Worm (Caenorhabditis elegans) whole organism, young adult: ENCODE results near the gene hsp-43.

ENCODE experiments used
- B0261.1 ChIP-seq: sonication (generic microtip); optimal IDR thresholded peaks from 2 replicates; lab custom pipeline; 2016; ENCODE audit warnings: mild to moderate bottlenecking, missing genetic modification characterization, moderate library complexity, missing compliant biosample characterization
- B0336.3 ChIP-seq: fragments of 200-800 bp; sonication (Bioruptor generic); IDR thresholded peaks from 2 replicates; pipeline ENCODE4 v1.3.6; 2022; ENCODE audit warnings: missing genetic modification characterization, missing compliant biosample characterization
- C17E4.6 ChIP-seq: fragments of 200-800 bp; sonication (Bioruptor generic); IDR thresholded peaks from 2 replicates; pipeline ENCODE4 v1.3.6; 2022; ENCODE audit warnings: missing genetic modification reagents, missing genetic modification characterization, missing compliant biosample characterization
- F10E7.11 ChIP-seq: sonication (generic microtip); optimal IDR thresholded peaks from 2 replicates; lab custom pipeline; 2017; ENCODE audit warnings: mild to moderate bottlenecking, missing genetic modification characterization, moderate library complexity, missing compliant biosample characterization
- F23B12.7 ChIP-seq: sonication (generic microtip); optimal IDR thresholded peaks from 2 replicates; lab custom pipeline; 2017; ENCODE audit warnings: missing genetic modification characterization, mild to moderate bottlenecking, missing compliant biosample characterization, antibody characterized with exemption, moderate library complexity; ENCODE audit not compliant: insufficient read depth
- F39B2.1 ChIP-seq: fragments of 200-800 bp; sonication (Bioruptor generic); IDR thresholded peaks from 2 replicates; pipeline ENCODE4 v1.3.6; 2022; ENCODE audit warnings: missing genetic modification reagents, missing genetic modification characterization, missing compliant biosample characterization
- F57A8.1 ChIP-seq: fragments of 200-800 bp; sonication (Bioruptor generic); optimal IDR thresholded peaks from 2 replicates; lab custom pipeline; 2018; ENCODE audit warnings: mild to moderate bottlenecking, missing genetic modification characterization, moderate library complexity, missing compliant biosample characterization
- K11D2.4 ChIP-seq: fragments of 200-800 bp; sonication (Bioruptor generic); IDR thresholded peaks from 2 replicates; pipeline ENCODE4 v1.3.6; 2022; ENCODE audit warnings: missing genetic modification reagents, missing genetic modification characterization, missing compliant biosample characterization
- T07F8.4 ChIP-seq: sonication (generic microtip); optimal IDR thresholded peaks from 2 replicates; lab custom pipeline; 2016; ENCODE audit warnings: mild to moderate bottlenecking, missing genetic modification characterization, moderate library complexity, missing compliant biosample characterization
- Y53F4B.3 ChIP-seq: fragments of 200-800 bp; sonication (Bioruptor generic); IDR thresholded peaks from 2 replicates; pipeline ENCODE4 v1.3.6; 2022; ENCODE audit warnings: missing genetic modification reagents, missing genetic modification characterization, missing compliant biosample characterization
- Y56A3A.18 ChIP-seq: fragments of 200-800 bp; sonication (Bioruptor generic); IDR thresholded peaks from 2 replicates; pipeline ENCODE4 v1.3.6; 2022; ENCODE audit warnings: missing genetic modification reagents, missing genetic modification characterization, missing compliant biosample characterization
- Y67H2A.10 ChIP-seq: fragments of 200-800 bp; sonication (Bioruptor generic); conservative IDR thresholded peaks from 2 replicates; pipeline ENCODE4 v1.3.6; 2022; ENCODE audit warnings: missing genetic modification reagents, missing genetic modification characterization, missing compliant biosample characterization
- Y95B8A.8 ChIP-seq: fragments of 200-800 bp; sonication (Bioruptor generic); IDR thresholded peaks from 2 replicates; pipeline ENCODE4 v1.3.6; 2022; ENCODE audit warnings: missing genetic modification reagents, missing genetic modification characterization, missing compliant biosample characterization
- ama-1 ChIP-seq, 3 experiments: fragments of 150-350 bp in 1 of 3; sonication (generic microtip) in 2 of 3; optimal IDR thresholded peaks; 2 replicates each; lab custom pipeline; 2014 to 2018; ENCODE audit warnings: missing biosample characterization in 2 of 3, missing genetic modification characterization in 2 of 3, missing genetic modification reagents in 2 of 3
- aptf-3 ChIP-seq: fragments of 200-800 bp; sonication (Bioruptor generic); IDR thresholded peaks from 2 replicates; pipeline ENCODE4 v1.3.6; 2022; ENCODE audit warnings: missing genetic modification characterization, missing compliant biosample characterization
- attf-5 ChIP-seq: fragments of 200-800 bp; sonication (Bioruptor generic); optimal IDR thresholded peaks from 2 replicates; lab custom pipeline; 2018; ENCODE audit warnings: mild to moderate bottlenecking, missing genetic modification characterization, missing compliant biosample characterization
- bed-1 ChIP-seq: fragments of 200-800 bp; sonication (Bioruptor generic); IDR thresholded peaks from 2 replicates; pipeline ENCODE4 v1.3.6; 2022; ENCODE audit warnings: missing genetic modification reagents, missing genetic modification characterization, missing compliant biosample characterization
- bed-2 ChIP-seq: fragments of 200-800 bp; sonication (Bioruptor generic); IDR thresholded peaks from 2 replicates; pipeline ENCODE4 v1.3.6; 2022; ENCODE audit warnings: missing genetic modification reagents, missing genetic modification characterization, missing compliant biosample characterization
- cebp-1 ChIP-seq, 2 experiments: fragments of 200-800 bp in 1 of 2; sonication (Bioruptor generic) in 1 of 2; sonication (generic microtip) in 1 of 2; IDR thresholded peaks in 1 of 2; optimal IDR thresholded peaks in 1 of 2; 2 replicates each; pipeline versions ENCODE4 v1.3.6 to Lab custom; 2017 to 2022; ENCODE audit warnings: missing compliant biosample characterization in 2 of 2, missing genetic modification characterization in 2 of 2, mild to moderate bottlenecking in 1 of 2, missing genetic modification reagents in 1 of 2, moderate library complexity in 1 of 2
- chd-7 ChIP-seq: sonication (generic microtip); optimal IDR thresholded peaks from 2 replicates; lab custom pipeline; 2016; ENCODE audit warnings: mild to moderate bottlenecking, missing genetic modification characterization, moderate library complexity, missing compliant biosample characterization
- die-1 ChIP-seq: sonication (generic microtip); optimal IDR thresholded peaks from 2 replicates; lab custom pipeline; 2016; ENCODE audit warnings: missing genotype, mild to moderate bottlenecking, missing genetic modification characterization, missing compliant biosample characterization
- dpff-1 ChIP-seq: sonication (generic microtip); optimal IDR thresholded peaks from 2 replicates; lab custom pipeline; 2017; ENCODE audit warnings: mild to moderate bottlenecking, missing genetic modification characterization, missing compliant biosample characterization
- efl-1 ChIP-seq: fragments of 150-350 bp; optimal IDR thresholded peaks from 2 replicates; lab custom pipeline; 2014; ENCODE audit warnings: missing biosample characterization, missing genetic modification reagents, missing genetic modification characterization
- egl-44 ChIP-seq: fragments of 200-800 bp; sonication (Bioruptor generic); IDR thresholded peaks from 2 replicates; pipeline ENCODE4 v1.3.6; 2022; ENCODE audit warnings: missing genetic modification reagents, missing genetic modification characterization, missing compliant biosample characterization
- egrh-3 ChIP-seq: fragments of 200-800 bp; sonication (Bioruptor generic); IDR thresholded peaks from 2 replicates; pipeline ENCODE4 v1.3.6; 2022; ENCODE audit warnings: missing genetic modification reagents, missing genetic modification characterization, missing compliant biosample characterization
- ets-4 ChIP-seq: fragments of 200-800 bp; sonication (Bioruptor generic); optimal IDR thresholded peaks from 2 replicates; lab custom pipeline; 2018; ENCODE audit warnings: mild to moderate bottlenecking, missing genetic modification characterization, missing compliant biosample characterization
- gei-17 ChIP-seq: fragments of 200-800 bp; sonication (Bioruptor generic); optimal IDR thresholded peaks from 2 replicates; lab custom pipeline; 2018; ENCODE audit warnings: mild to moderate bottlenecking, missing genetic modification characterization, missing compliant biosample characterization
- him-1 ChIP-seq: sonication (generic microtip); optimal IDR thresholded peaks from 2 replicates; lab custom pipeline; 2016; ENCODE audit warnings: missing genotype, missing genetic modification reagents, missing genetic modification characterization, missing compliant biosample characterization
- hmg-1.2 ChIP-seq: fragments of 200-800 bp; sonication (Bioruptor generic); IDR thresholded peaks from 2 replicates; pipeline ENCODE4 v1.3.6; 2022; ENCODE audit warnings: missing genetic modification reagents, missing genetic modification characterization, missing compliant biosample characterization
- hmg-20 ChIP-seq: fragments of 200-800 bp; sonication (Bioruptor generic); IDR thresholded peaks from 2 replicates; pipeline ENCODE4 v1.3.6; 2022; ENCODE audit warnings: missing genetic modification reagents, missing genetic modification characterization, missing compliant biosample characterization
- let-526 ChIP-seq: fragments of 200-800 bp; sonication (Bioruptor generic); IDR thresholded peaks from 2 replicates; pipeline ENCODE4 v1.3.6; 2022; ENCODE audit warnings: missing genetic modification reagents, missing genetic modification characterization, missing compliant biosample characterization
- lin-35 ChIP-seq, 3 experiments: fragments of 150-350 bp in 2 of 3; sonication (generic microtip) in 1 of 3; optimal IDR thresholded peaks; 2 replicates each; lab custom pipeline; 2014 to 2018; ENCODE audit warnings: missing biosample characterization in 3 of 3, missing genetic modification characterization in 3 of 3, missing genetic modification reagents in 3 of 3
- lin-40 ChIP-seq: sonication (generic microtip); optimal IDR thresholded peaks from 2 replicates; lab custom pipeline; 2016; ENCODE audit warnings: missing genetic modification characterization, mild to moderate bottlenecking, missing compliant biosample characterization, missing genotype, missing genetic modification reagents
- mcd-1 ChIP-seq: fragments of 200-800 bp; sonication (Bioruptor generic); IDR thresholded peaks from 2 replicates; pipeline ENCODE4 v1.3.6; 2022; ENCODE audit warnings: missing genetic modification reagents, missing genetic modification characterization, missing compliant biosample characterization
- mel-28 ChIP-seq: sonication (generic microtip); optimal IDR thresholded peaks from 2 replicates; lab custom pipeline; 2016; ENCODE audit warnings: borderline replicate concordance, mild to moderate bottlenecking, missing genetic modification characterization, missing compliant biosample characterization
- nhr-120 ChIP-seq: fragments of 200-800 bp; sonication (Bioruptor generic); IDR thresholded peaks from 2 replicates; pipeline ENCODE4 v1.3.6; 2022; ENCODE audit warnings: missing genetic modification characterization, missing compliant biosample characterization
- nhr-90 ChIP-seq: sonication (generic microtip); optimal IDR thresholded peaks from 2 replicates; lab custom pipeline; 2016; ENCODE audit warnings: missing genotype, mild to moderate bottlenecking, missing genetic modification characterization, missing compliant biosample characterization
- pbrm-1 ChIP-seq: fragments of 200-800 bp; sonication (Bioruptor generic); IDR thresholded peaks from 2 replicates; pipeline ENCODE4 v1.3.6; 2022; ENCODE audit warnings: missing genetic modification reagents, missing genetic modification characterization, missing compliant biosample characterization
- rpc-1 ChIP-seq, 2 experiments: fragments of 150-350 bp in 1 of 2; sonication (generic microtip) in 1 of 2; optimal IDR thresholded peaks; 2 replicates each; lab custom pipeline; 2014 to 2018; ENCODE audit warnings: missing biosample characterization in 1 of 2, missing genetic modification characterization in 1 of 2, missing genetic modification reagents in 1 of 2, missing genotype in 1 of 2
- snpc-3.4 ChIP-seq: sonication (generic microtip); optimal IDR thresholded peaks from 2 replicates; lab custom pipeline; 2017; ENCODE audit warnings: missing genetic modification characterization, mild to moderate bottlenecking, missing compliant biosample characterization, antibody characterized with exemption, moderate library complexity, missing genotype, missing genetic modification reagents
- somi-1 ChIP-seq: fragments of 200-800 bp; sonication (Bioruptor generic); optimal IDR thresholded peaks from 2 replicates; lab custom pipeline; 2018; ENCODE audit warnings: mild to moderate bottlenecking, missing genetic modification characterization, missing compliant biosample characterization
- sptf-2 ChIP-seq: fragments of 200-800 bp; sonication (Bioruptor generic); optimal IDR thresholded peaks from 2 replicates; lab custom pipeline; 2018; ENCODE audit warnings: mild to moderate bottlenecking, missing genetic modification characterization, missing compliant biosample characterization
- tlf-1 ChIP-seq: fragments of 200-800 bp; sonication (Bioruptor generic); optimal IDR thresholded peaks from 2 replicates; lab custom pipeline; 2018; ENCODE audit warnings: mild to moderate bottlenecking, missing genetic modification characterization, missing compliant biosample characterization
- ztf-18 ChIP-seq: sonication (generic microtip); optimal IDR thresholded peaks from 2 replicates; lab custom pipeline; 2016; ENCODE audit warnings: missing genotype, mild to moderate bottlenecking, missing genetic modification characterization, missing compliant biosample characterization
- ztf-25 ChIP-seq: fragments of 200-800 bp; sonication (Bioruptor generic); IDR thresholded peaks from 2 replicates; pipeline ENCODE4 v1.3.6; 2022; ENCODE audit warnings: missing genetic modification reagents, missing genetic modification characterization, missing compliant biosample characterization
- ztf-28 ChIP-seq: fragments of 200-800 bp; sonication (Bioruptor generic); IDR thresholded peaks from 2 replicates; pipeline ENCODE4 v1.3.6; 2022; ENCODE audit warnings: missing genetic modification reagents, missing genetic modification characterization, missing compliant biosample characterization

The hsp-43 gene

DNA sequence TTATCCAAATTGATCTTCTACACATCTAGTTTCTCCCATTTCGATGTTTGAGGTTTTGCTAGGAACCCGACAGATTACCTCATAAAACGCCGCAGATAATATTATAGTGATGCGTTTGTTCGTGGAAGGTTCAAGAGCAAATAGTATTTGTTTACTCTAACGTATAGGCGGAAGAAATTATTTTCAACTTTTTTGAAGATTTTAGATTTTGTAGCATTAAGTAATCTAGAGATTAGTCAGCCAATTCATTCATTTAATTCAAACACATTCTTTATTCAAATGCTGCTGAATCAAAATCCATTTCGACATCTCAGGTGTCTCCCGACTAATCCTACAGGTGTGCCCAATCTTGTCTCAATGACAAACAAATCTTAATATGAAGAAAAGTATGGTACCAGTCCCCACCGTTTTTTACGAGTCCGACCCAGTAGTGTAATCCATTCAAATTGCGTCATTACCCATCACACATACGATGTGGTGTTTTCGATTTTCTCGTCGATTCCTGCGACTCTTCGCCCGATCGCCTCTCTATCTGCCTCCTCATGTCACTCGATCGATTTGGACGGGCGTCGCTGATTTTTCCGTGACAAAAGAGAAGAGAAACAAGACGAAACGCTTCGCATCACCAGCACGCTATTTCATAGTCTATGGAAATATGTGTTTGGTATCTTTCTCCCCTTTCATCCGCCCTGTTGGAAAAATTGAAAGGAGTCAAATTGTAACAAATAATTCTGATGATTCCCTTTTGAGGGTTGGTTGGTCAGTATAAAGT is 18.7 kb upstream of the hsp-43 start (continued):
- TF ChIP-seq B0336.3 (GFP tag; lab: Robert Waterston, UW) (peak; percentile 88), B0261.1 (tag; lab: Kevin White, UChicago) (no peak), bed-1 (GFP tag; lab: Robert Waterston, UW) (no peak), attf-5 (GFP tag; lab: Kevin White, UChicago) (peak; percentile 27), T07F8.4 (tag; lab: Kevin White, UChicago) (no peak), mel-28 (tag; lab: Kevin White, UChicago) (peak; percentile 67), ets-4 (GFP tag; lab: Kevin White, UChicago) (peak; percentile 20), efl-1 (no peak), F39B2.1 (GFP tag; lab: Robert Waterston, UW) (no peak), Y53F4B.3 (GFP tag; lab: Robert Waterston, UW) (no peak), K11D2.4 (GFP tag; lab: Robert Waterston, UW) (peak; percentile 76), Y67H2A.10 (GFP tag; lab: Robert Waterston, UW) (no peak), F23B12.7 (no peak), hmg-1.2 (GFP tag; lab: Robert Waterston, UW) (peak; percentile 19), Y95B8A.8 (GFP tag; lab: Robert Waterston, UW) (peak; percentile 87), sptf-2 (GFP tag; lab: Kevin White, UChicago) (no peak), nhr-90 (tag; lab: Kevin White, UChicago) (peak; percentile 2), ztf-28 (GFP tag; lab: Robert Waterston, UW) (no peak), egl-44 (GFP tag; lab: Robert Waterston, UW) (peak; percentile 62; the same call in 1 of the 2 replicates), him-1 (tag; lab: Kevin White, UChicago) (no peak), pbrm-1 (GFP tag; lab: Robert Waterston, UW) (no peak), cebp-1 (GFP tag; IDR thresholded peaks at IDR 0.05; lab: Robert Waterston, UW) (peak; percentile 34; the same call in 1 of the 2 replicates), cebp-1 (tag; optimal IDR thresholded peaks at IDR 0.05; lab: Kevin White, UChicago) (peak; percentile 69), mcd-1 (GFP tag; lab: Robert Waterston, UW) (peak; percentile 38), F57A8.1 (GFP tag; lab: Kevin White, UChicago) (no peak), F10E7.11 (tag; lab: Kevin White, UChicago) (peak; percentile 32), somi-1 (GFP tag; lab: Kevin White, UChicago) (peak; percentile 38), lin-40 (tag; lab: Kevin White, UChicago) (peak; percentile 36), dpff-1 (tag; lab: Kevin White, UChicago) (no peak), ama-1 (optimal IDR thresholded peaks at IDR 0.05; lab: Kevin White, UChicago) (peak; percentile 94), ama-1 (GFP tag; optimal IDR thresholded peaks at IDR 0.05; lab: Kevin White, UChicago) (no peak), chd-7 (tag; lab: Kevin White, UChicago) (peak; percentile 26), tlf-1 (peak; percentile 8), gei-17 (no peak), nhr-120 (GFP tag; lab: Robert Waterston, UW) (no peak), C17E4.6 (GFP tag; lab: Robert Waterston, UW) (no peak), snpc-3.4 (tag; lab: Kevin White, UChicago) (no peak), let-526 (no peak; the same call in 1 of the 2 replicates), Y56A3A.18 (GFP tag; lab: Robert Waterston, UW) (peak; percentile 69; the same call in 1 of the 2 replicates), bed-2 (GFP tag; lab: Robert Waterston, UW) (no peak), aptf-3 (GFP tag; lab: Robert Waterston, UW) (peak; percentile 29; the same call in 1 of the 2 replicates), hmg-20 (GFP tag; lab: Robert Waterston, UW) (no peak), ztf-18 (tag; lab: Kevin White, UChicago) (no peak), rpc-1 (optimal IDR thresholded peaks at IDR 0.05; lab: Kevin White, UChicago) (no peak), rpc-1 (tag; optimal IDR thresholded peaks at IDR 0.05; lab: Kevin White, UChicago) (no peak), egrh-3 (GFP tag; lab: Robert Waterston, UW) (no peak), ztf-25 (GFP tag; lab: Robert Waterston, UW) (0 out of 2 replicates have a peak, but pooled peaks have one; percentile 51), die-1 (no peak), lin-35 (GFP tag; optimal IDR thresholded peaks at IDR 0.05; lab: Kevin White, UChicago) (peak in 1 of 3 experiments; percentile 32)
